Fruit fly (Drosophila melanogaster) whole organism: ENCODE measurements around the gene Delta.

Source experiments
- CG8478 ChIP-seq: fragments of >200 bp; optimal IDR thresholded peaks from 2 replicates; lab custom pipeline; 2018; ENCODE audit warnings: inconsistent platforms
- Dll ChIP-seq: fragments of >200 bp; optimal IDR thresholded peaks from 2 replicates; lab custom pipeline; 2017
- EcR ChIP-seq, 2 experiments: fragments of >200 bp; optimal IDR thresholded peaks; 2 replicates each; lab custom pipeline; 2017; ENCODE audit warnings: missing biosample characterization in 2 of 2, missing genetic modification characterization in 2 of 2, missing genetic modification reagents in 2 of 2
- pan ChIP-seq: fragments of >200 bp; optimal IDR thresholded peaks from 2 replicates; lab custom pipeline; 2017
- psq ChIP-seq: fragments of >200 bp; optimal IDR thresholded peaks from 2 replicates; lab custom pipeline; 2017
- usp ChIP-seq: fragments of >200 bp; optimal IDR thresholded peaks from 2 replicates; lab custom pipeline; 2017; ENCODE audit warnings: missing biosample characterization, missing genetic modification characterization, mixed read lengths

Delta gene

DNA sequence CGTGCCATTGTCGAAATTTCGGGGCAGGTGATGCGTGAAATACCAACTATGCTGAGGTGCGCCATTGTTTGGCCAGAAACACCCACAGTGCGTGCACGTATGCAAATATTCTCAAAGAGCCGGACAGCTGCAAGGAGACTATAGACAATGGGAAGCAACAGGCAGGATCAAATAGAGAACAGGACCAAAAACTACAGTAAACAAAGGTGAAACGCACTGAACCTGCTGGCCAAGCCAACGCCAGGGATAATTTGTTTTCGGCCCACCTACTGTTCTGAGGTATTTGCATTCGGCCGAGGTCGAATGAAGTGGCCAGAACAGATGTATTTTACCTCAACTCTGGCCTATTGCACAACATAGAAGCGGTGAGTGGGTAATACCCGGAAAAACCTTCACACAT lies 15.8 kb upstream of the Delta start:
- no peak for TF ChIP-seq CG8478 (lab: Kevin White, UChicago)
- no peak for TF ChIP-seq pan
- no peak for TF ChIP-seq Dll (lab: Kevin White, UChicago)
- no peak for TF ChIP-seq usp (GFP tag; lab: Kevin White, UChicago)
- TF ChIP-seq psq = no peak
- no peak for TF ChIP-seq EcR (GFP tag; optimal IDR thresholded peaks at IDR 0.05; lab: Kevin White, UChicago)

DNA sequence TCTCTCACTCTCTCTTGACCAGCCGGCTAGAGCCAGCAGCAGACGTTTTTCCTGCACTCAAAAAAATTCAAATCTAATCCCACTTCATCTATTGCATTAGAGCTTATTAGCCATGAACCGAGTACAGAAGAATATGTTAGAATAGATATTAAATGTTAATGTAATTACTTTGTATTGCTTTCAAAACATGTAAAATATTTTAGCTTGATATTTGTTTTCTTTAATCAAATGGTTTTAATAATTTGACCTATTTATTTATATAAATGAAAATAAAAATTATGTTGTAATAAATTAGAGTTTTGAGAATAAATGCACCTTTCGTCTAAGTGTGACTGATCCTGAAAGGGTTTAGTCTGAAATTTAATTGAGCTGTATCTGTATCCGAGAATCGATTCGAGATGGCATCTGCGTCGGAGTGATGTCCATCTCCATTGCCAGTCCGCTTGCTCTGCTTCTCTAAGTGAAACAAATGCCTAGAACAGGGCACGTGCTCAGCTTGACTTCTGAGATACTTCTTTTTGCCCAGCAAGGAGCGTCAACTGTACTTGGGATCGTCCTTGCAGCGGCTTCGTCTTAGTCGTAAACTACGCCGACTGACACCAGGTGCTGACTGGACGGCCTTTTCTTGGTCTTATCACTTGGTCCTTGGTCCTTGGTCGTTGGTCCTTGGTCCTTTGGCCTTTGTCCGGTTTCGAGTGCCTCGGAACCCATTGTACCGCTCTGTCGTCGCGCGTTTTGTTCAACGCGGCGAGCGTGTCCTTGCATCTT lies 14.5 kb upstream of the Delta start:
- TF ChIP-seq CG8478 (lab: Kevin White, UChicago) = no peak

DNA sequence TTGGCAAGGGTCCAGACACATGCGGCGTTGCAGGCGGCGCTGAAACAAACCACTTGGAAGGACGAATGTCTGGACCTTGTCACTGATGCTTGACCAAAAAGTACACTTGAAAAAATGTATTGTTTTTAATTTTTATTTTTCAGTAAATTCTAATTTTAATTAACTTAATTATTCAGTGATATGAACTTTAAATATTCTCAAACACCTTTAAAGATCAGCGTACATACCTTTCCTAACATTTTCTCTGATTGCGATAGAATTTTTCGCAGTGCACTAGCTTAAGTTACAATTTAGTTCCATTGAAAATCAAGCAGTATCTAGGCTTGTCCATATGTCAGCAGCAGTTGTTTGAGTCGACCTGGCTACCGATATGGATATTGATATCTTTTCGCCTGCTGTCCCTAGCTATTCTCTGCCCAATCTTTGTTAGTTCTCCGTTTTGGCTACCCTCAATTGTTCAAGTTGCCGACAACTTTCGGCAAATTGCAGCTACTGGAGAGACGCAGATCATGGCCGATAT lies 13.2 kb upstream of the Delta start:
- TF ChIP-seq usp (GFP tag; lab: Kevin White, UChicago) (no peak), Dll (lab: Kevin White, UChicago) (no peak), EcR (GFP tag; optimal IDR thresholded peaks at IDR 0.05; lab: Kevin White, UChicago) (no peak), psq (no peak), CG8478 (lab: Kevin White, UChicago) (no peak), pan (no peak)

DNA sequence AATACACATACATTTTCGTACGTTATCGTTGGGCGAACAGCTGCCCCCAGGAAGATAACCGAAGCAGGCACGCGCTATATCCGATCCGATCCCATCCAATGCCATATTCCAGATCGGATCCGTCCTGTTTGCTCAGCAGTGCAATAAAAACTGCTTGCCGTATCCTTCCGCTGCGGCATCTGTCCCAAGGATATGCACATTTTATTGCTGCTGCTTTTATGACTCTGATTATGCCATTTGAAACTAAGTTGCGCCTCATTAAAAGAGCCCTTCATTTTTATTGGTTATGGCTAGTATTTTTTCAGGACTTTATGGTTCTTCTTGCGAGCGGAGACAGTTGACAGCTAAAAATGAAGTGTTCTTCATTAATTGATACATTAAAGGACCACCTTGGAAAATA lies 9.5 kb upstream of the Delta start:
- TF ChIP-seq CG8478 (lab: Kevin White, UChicago) (no peak), psq (no peak), usp (GFP tag; lab: Kevin White, UChicago) (no peak), EcR (GFP tag; optimal IDR thresholded peaks at IDR 0.05; lab: Kevin White, UChicago) (no peak)

DNA sequence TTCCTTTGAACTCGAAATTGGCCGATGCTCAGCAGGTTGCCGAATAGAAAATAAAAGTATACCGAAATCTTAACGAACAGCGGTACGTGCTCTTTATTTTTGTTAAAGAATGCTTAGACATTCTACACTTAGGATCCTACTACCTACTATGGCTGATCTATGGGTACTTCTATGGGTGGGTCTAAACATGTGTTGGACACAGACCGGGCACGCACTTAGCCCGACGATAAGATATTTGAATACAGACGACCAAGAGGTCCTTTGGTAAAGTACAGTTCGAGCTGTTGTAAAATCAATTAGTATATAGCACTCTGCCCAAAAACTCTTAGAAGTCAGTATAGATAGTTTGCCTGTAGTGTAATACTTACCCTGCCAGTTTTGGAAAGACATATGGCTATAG lies 6.5 kb upstream of the Delta start:
- TF ChIP-seq CG8478 (lab: Kevin White, UChicago) = no peak
- no peak for TF ChIP-seq usp (GFP tag; lab: Kevin White, UChicago)
- no peak for TF ChIP-seq EcR (GFP tag; optimal IDR thresholded peaks at IDR 0.05; lab: Kevin White, UChicago)
- TF ChIP-seq Dll (lab: Kevin White, UChicago) = no peak
- no peak for TF ChIP-seq psq
- TF ChIP-seq pan = no peak

DNA sequence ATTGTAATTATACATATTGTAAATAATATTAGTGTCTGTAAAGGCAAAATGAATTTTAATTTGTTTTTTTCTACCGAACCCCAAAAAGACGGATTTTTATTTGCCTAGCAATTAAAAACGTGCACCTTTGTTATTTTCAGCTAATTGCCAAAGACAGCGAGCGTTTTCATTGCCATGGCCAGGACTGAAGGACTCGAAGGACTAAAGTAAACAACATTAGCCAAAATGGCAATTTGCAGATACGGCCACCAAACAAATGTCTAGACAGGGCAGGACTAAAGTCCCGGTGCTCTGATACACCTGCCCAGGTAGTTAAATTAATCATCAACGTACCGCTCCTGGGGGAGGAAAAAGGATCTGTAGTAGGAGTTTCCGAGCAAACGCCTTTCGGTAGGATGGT lies 6.0 kb upstream of the Delta start:
- TF ChIP-seq pan (no peak), Dll (lab: Kevin White, UChicago) (no peak), psq (no peak)

DNA sequence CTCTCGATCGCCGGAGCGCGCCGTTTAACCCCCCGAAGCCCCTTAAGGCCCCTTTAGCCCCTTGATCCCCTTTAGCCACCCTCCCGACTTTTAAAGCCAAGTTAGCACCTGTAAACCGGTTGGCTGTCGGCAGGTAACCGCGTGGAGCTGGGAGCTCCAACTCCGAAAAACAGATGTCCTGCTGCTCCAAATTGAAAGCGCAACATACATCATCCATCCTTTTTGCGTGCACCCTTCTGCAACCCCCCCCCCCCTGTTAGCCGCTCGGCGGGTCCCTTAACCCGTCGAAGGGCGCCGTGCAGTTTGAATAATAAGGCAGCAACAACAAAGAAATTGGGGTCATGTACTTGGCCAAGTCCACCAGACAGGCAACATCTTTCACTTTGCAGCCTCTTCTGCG lies 2.7 kb upstream of the Delta start:
- TF ChIP-seq pan = no peak
- no peak for TF ChIP-seq CG8478 (lab: Kevin White, UChicago)
- no peak for TF ChIP-seq usp (GFP tag; lab: Kevin White, UChicago)
- TF ChIP-seq psq = no peak
- TF ChIP-seq Dll (lab: Kevin White, UChicago) = peak; percentile 58

DNA sequence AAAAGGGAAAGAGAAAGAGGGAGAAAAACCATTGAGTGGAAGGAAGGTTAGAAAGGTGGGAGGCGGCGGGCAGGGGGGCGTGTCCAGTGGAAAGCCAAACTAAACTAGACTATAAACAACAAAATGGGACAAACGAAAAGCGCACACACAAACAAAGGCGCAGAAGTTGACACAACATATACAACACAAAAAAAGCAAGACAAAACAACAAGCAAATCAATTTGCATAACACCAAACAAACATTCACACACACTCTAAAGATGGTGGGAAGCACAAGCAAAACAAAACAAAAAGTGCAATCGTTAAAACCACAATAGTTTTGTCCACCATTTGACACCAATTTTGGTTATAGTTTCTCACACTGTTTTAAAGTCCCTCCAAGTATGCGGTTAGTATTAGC lies 3.6 kb downstream of the Delta start:
- no peak for TF ChIP-seq CG8478 (lab: Kevin White, UChicago)
- TF ChIP-seq EcR (GFP tag; optimal IDR thresholded peaks at IDR 0.05; lab: Kevin White, UChicago) = no peak
- TF ChIP-seq pan = no peak
- TF ChIP-seq Dll (lab: Kevin White, UChicago) = no peak
- no peak for TF ChIP-seq usp (GFP tag; lab: Kevin White, UChicago)
- TF ChIP-seq psq = no peak

DNA sequence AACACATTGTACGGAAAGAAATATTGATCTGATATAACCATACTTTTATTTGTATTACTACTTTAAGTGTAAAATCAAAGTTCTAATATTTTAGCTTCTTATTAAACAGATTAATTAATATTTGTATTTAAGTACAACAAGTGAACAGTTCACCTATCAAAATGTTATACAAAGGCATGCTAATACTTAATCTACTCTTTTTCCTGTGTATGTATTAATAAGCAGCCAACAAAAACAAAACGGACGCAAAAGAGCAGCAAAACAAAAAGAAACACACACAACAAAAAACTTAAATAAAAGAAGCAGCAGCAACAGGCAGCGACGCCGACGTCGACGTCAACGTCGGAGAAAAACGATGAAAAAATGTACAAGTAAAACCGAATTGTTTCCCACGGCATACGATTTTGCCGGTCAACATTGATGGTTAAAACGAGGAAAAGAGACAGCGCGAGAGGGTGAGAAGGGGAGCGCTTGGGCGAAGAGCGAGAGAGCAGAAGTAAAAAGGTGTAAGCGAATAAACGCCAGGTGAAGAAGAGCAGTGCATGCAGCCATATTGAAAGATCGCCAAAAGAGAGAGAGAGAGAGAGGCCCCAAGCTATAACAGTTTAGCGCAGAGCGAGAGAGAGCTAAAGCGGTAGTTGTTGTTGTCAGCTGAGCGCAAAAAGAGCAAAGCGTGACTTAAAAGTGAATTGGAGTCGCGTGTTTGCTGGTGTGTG lies 4.4 kb downstream of the Delta start:
- TF ChIP-seq psq = no peak
- no peak for TF ChIP-seq EcR (GFP tag; optimal IDR thresholded peaks at IDR 0.05; lab: Kevin White, UChicago)
- TF ChIP-seq Dll (lab: Kevin White, UChicago) = peak; percentile 80
- no peak for TF ChIP-seq usp (GFP tag; lab: Kevin White, UChicago)
- TF ChIP-seq pan = no peak
- peak; percentile 4 for TF ChIP-seq CG8478 (lab: Kevin White, UChicago)

DNA sequence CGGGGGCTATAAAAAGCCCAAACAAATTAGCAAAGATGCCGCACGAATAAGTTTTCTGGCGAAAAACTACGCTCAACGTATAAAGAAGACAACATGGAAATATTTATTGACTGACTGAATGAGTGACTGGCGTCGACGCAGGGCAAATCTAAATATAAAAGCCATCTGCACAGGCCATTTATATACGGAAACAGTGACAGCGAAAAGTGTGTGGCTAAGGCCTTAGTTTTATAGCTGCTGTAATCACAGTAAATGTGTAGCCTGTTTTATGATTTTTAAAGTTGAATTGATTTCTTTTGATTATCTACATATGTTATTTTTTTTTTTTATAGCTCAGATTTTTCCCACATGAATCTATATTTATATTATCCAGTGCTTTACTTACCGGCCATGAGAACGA lies 6.6 kb downstream of the Delta start:
- TF ChIP-seq EcR (GFP tag; optimal IDR thresholded peaks at IDR 0.05; lab: Kevin White, UChicago) (no peak), usp (GFP tag; lab: Kevin White, UChicago) (no peak)

DNA sequence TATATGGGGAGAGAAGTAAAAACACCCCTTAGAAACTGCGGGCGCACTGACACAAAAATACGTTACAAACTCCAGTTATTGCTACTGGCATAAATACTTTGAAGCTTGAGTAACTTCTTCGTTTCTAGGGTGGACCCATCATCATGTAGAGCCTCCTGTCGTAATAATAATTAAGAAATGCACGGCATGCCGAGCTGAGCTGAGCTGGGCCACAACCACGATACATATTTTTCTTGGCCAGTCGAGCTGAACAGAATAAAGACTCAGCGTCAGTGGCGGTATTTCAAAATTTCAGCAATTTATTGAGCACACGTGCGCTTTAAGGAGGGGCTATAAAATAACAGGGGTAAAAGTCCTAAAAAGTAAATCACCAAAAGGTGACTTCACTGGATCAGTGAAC lies 7.6 kb downstream of the Delta start:
- no peak for TF ChIP-seq psq
- no peak for TF ChIP-seq usp (GFP tag; lab: Kevin White, UChicago)
- TF ChIP-seq Dll (lab: Kevin White, UChicago) = no peak
- no peak for TF ChIP-seq pan
- TF ChIP-seq EcR (GFP tag; optimal IDR thresholded peaks at IDR 0.05; lab: Kevin White, UChicago) = no peak
- TF ChIP-seq CG8478 (lab: Kevin White, UChicago) = no peak

DNA sequence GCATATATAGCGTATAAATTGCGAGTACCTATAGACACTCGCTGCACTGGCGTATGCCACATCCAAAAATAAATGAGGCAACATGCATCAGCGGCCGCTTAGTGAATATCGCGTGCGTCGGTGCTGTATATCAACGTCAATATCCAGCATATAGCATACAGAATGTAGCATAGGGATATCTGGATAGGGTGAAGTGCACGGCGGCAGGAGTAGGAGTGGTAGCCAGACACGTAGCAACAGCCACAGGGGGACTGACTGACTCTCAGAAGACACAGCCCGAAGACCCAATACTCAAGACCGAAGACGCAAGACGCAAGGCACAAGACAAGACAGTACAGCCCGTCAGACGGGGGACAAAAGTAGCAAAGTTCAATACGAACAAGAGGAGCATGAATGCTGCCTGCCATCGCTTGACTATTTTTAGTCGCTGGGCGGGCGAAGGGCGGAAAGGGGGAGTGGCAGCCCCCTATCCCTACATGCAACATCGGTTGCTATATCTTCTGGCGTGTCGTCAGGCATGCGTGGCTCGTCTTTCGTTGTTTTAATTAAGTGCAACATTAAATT lies 8.8 kb downstream of the Delta start:
- no peak for TF ChIP-seq EcR (GFP tag; optimal IDR thresholded peaks at IDR 0.05; lab: Kevin White, UChicago)
- TF ChIP-seq CG8478 (lab: Kevin White, UChicago) = no peak
- no peak for TF ChIP-seq pan
- TF ChIP-seq Dll (lab: Kevin White, UChicago) = no peak
- no peak for TF ChIP-seq usp (GFP tag; lab: Kevin White, UChicago)
- TF ChIP-seq psq = no peak
